Worm (Caenorhabditis elegans): ENCODE results near the gene fbxa-174.

- TF ChIP-seq pax-3 (tag; optimal IDR thresholded peaks at IDR 0.05) (no peak), nhr-19 (GFP tag; conservative IDR thresholded peaks at IDR 0.05) (no peak), Y116A8C.19 (tag; optimal IDR thresholded peaks at IDR 0.05; ENCODE audit: borderline replicate concordance) (no peak), ceh-82 (tag; optimal IDR thresholded peaks at IDR 0.05) (no peak), fkh-10 (GFP tag; optimal IDR thresholded peaks at IDR 0.05) (no peak), ces-1 (GFP tag; optimal IDR thresholded peaks at IDR 0.05) (no peak), nhr-47 (tag; optimal IDR thresholded peaks at IDR 0.05) (no peak), ama-1 (optimal IDR thresholded peaks at IDR 0.05) (no peak), zip-4 (GFP tag; optimal IDR thresholded peaks at IDR 0.05) (no peak), skn-1 (tag; optimal IDR thresholded peaks at IDR 0.05) (no peak), mdl-1 (tag; optimal IDR thresholded peaks at IDR 0.05) (no peak), sptf-1 (tag; optimal IDR thresholded peaks at IDR 0.05) (no peak), hlh-17 (GFP tag; optimal IDR thresholded peaks at IDR 0.05; ENCODE audit: borderline replicate concordance) (no peak), alr-1 (tag; optimal IDR thresholded peaks at IDR 0.05; ENCODE audit: borderline replicate concordance) (no peak)
Observed at ce11 chrV:17513831-17514230, 44.4 kb downstream of the fbxa-174 start.
